Worm (Caenorhabditis elegans) whole organism, L4/young adult: ENCODE measurements around the gene T28A11.16.

Source experiments
- W03F9.2 ChIP-seq: fragments of 150-350 bp; optimal IDR thresholded peaks from 2 replicates; lab custom pipeline; 2014; ENCODE audit warnings: missing biosample characterization, missing genetic modification characterization
- dao-5 ChIP-seq: sonication (generic microtip); optimal IDR thresholded peaks from 2 replicates; lab custom pipeline; 2016; ENCODE audit warnings: missing genotype, missing genetic modification characterization, moderate library complexity, missing compliant biosample characterization
- him-1 ChIP-seq: sonication (generic microtip); optimal IDR thresholded peaks from 2 replicates; lab custom pipeline; 2016; ENCODE audit warnings: missing genotype, missing genetic modification reagents, missing genetic modification characterization, missing compliant biosample characterization

DNA sequence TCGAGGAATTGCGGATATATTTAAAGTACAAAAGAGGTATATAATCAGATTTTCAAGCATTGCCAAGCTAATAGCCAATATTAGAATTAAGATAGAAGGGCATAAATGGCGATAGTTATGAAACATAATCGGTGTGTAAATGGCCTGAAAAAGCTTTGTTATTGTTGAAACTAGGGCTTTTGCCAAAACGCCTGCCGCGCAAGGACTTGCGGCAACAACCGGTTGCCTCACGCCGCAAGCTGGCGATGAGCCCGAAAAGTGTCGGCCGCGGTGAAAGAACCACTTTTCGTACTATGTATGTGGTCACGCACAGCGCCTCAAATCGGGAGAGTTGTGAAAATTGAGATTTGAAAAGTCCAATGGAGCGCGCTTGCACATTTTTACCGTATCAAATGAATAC is 40.4 kb upstream of the T28A11.16 start:
- TF ChIP-seq dao-5 (tag; lab: Kevin White, UChicago) (no peak), W03F9.2 (tag; lab: Kevin White, UChicago) (no peak), him-1 (tag; lab: Kevin White, UChicago) (no peak)
